Fruit fly (Drosophila melanogaster): ENCODE results near the gene CG32241.
A peak's percentile ranks its signal among the peaks of the same experiment; 100 is the strongest.

CG32241 gene

dm6 chr3L:4445824-4446223 lies 20.6 kb downstream of the CG32241 start (continued):
- TF ChIP-seq lbe (GFP tag; optimal IDR thresholded peaks at IDR 0.05) (no peak), gsb (GFP tag; IDR thresholded peaks at IDR 0.05) (no peak), ro (GFP tag; IDR thresholded peaks at IDR 0.05) (no peak), Usf (GFP tag; optimal IDR thresholded peaks at IDR 0.05) (no peak), Atf-2 (GFP tag; optimal IDR thresholded peaks at IDR 0.05) (no peak), CG6854 (GFP tag; optimal IDR thresholded peaks at IDR 0.05) (peak; percentile 22), CG15011 (GFP tag; optimal IDR thresholded peaks at IDR 0.05) (peak; percentile 43), br (optimal IDR thresholded peaks at IDR 0.05) (no peak), CG7357 (GFP tag; IDR thresholded peaks at IDR 0.05) (no peak), GATAe (GFP tag; conservative IDR thresholded peaks at IDR 0.05) (no peak), nmo (GFP tag; optimal IDR thresholded peaks at IDR 0.05) (no peak), ash1 (GFP tag; optimal IDR thresholded peaks at IDR 0.05) (no peak), lmd (GFP tag; IDR thresholded peaks at IDR 0.05) (peak; percentile 40; the same call in 1 of the 2 replicates), MTF-1 (GFP tag; optimal IDR thresholded peaks at IDR 0.05; ENCODE audit: borderline replicate concordance) (no peak), caup (GFP tag; optimal IDR thresholded peaks at IDR 0.05; ENCODE audit: severe bottlenecking) (no peak), B-H2 (GFP tag; optimal IDR thresholded peaks at IDR 0.05) (no peak), CG43689 (GFP tag; IDR thresholded peaks at IDR 0.05) (no peak), CG12659 (GFP tag; optimal IDR thresholded peaks at IDR 0.05) (no peak), tll (GFP tag; optimal IDR thresholded peaks at IDR 0.05) (no peak), lab (GFP tag; optimal IDR thresholded peaks at IDR 0.05) (peak; percentile 63), CG2712 (tag; optimal IDR thresholded peaks at IDR 0.05) (peak; percentile 4), CG15514 (GFP tag; optimal IDR thresholded peaks at IDR 0.05) (no peak), CG4730 (GFP tag; IDR thresholded peaks at IDR 0.05) (no peak), Gsc (GFP tag; IDR thresholded peaks at IDR 0.05) (no peak), Fer1 (GFP tag; optimal IDR thresholded peaks at IDR 0.05) (peak; percentile 56), CG9817 (tag; optimal IDR thresholded peaks at IDR 0.05) (peak; percentile 13), nom (GFP tag; optimal IDR thresholded peaks at IDR 0.05) (no peak), CG10565 (GFP tag; optimal IDR thresholded peaks at IDR 0.05) (no peak), CG13287 (GFP tag; IDR thresholded peaks at IDR 0.05; ENCODE audit: partially characterized antibody) (no peak), Doc2 (GFP tag; IDR thresholded peaks at IDR 0.05) (no peak), Sry-δ (GFP tag; optimal IDR thresholded peaks at IDR 0.05) (no peak), chif (GFP tag; optimal IDR thresholded peaks at IDR 0.05) (no peak), Hr3 (GFP tag; optimal IDR thresholded peaks at IDR 0.05) (no peak), Elba2 (GFP tag; optimal IDR thresholded peaks at IDR 0.05) (no peak), CG18262 (tag; optimal IDR thresholded peaks at IDR 0.05) (no peak), CG10267 (tag; optimal IDR thresholded peaks at IDR 0.05) (no peak), Side (GFP tag; optimal IDR thresholded peaks at IDR 0.05) (no peak), Dfd (GFP tag; optimal IDR thresholded peaks at IDR 0.05) (no peak), CG6254 (GFP tag; optimal IDR thresholded peaks at IDR 0.05) (no peak), al (GFP tag; IDR thresholded peaks at IDR 0.05) (peak; percentile 64), CG7786 (GFP tag; optimal IDR thresholded peaks at IDR 0.05) (no peak), CrebB (tag; optimal IDR thresholded peaks at IDR 0.05) (no peak), CG11085 (GFP tag; IDR thresholded peaks at IDR 0.05) (peak; percentile 35; the same call in 1 of the 2 replicates), CG10147 (GFP tag; optimal IDR thresholded peaks at IDR 0.05) (peak; percentile 57), Sin3A (optimal IDR thresholded peaks at IDR 0.05) (no peak)
